Fruit fly (Drosophila melanogaster): ENCODE data around the gene Cpr97Ea.

Gene Cpr97Ea

DNA sequence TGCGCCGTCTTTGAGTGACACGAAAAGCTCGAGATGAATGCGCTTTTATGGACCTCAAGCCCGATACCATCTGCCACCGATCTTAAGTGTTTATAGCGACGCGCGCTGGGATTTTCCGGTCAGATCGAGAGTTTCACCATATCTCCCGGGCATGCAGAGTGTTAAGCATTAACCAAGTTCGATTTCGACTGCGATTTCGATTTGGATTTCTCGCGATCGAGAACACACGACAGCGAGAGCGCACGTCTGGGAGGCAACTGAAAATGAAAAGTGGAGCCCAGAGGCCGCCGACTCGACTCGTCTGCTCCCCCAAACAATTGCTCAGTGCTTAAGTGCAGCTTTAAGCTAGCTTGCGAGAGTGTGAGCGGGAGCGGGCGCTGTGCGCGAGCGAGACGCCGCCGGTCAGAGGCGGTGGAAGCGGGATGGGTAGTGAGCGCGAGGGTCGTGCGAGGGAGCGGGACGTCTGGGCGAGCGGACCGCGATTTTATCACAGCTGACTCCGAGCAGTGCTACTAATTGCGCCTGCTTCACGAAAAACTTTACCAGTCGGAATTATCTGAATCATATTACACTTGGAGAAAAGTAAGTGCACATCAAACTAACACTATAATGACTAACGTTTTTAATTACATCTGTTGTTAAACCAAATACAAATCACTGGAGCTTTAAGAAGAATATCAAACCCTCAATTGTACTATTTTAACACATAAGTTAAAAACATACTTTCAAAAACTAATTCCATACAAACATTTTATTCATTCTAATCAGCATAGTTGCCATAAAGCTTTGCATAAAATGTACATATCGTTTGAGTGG is 17.6 kb downstream of the Cpr97Ea start, which contains the start of gene spz:
Gene spz, minus strand, starts transcription at position 261 of the 816 bp plus-strand sequence.
- peak; percentile 23 for TF ChIP-seq CG17801 (GFP tag; optimal IDR thresholded peaks at IDR 0.05; ENCODE audit: partially characterized antibody)

- TF ChIP-seq CG17801 (GFP tag; optimal IDR thresholded peaks at IDR 0.05; ENCODE audit: partially characterized antibody), result no peak
Observed at dm6 chr3R:27069201-27069600, 18.4 kb downstream of the Cpr97Ea start.

- no peak for TF ChIP-seq CG17801 (GFP tag; optimal IDR thresholded peaks at IDR 0.05; ENCODE audit: partially characterized antibody)
Observed at dm6 chr3R:27067362-27067761, 20.2 kb downstream of the Cpr97Ea start.

DNA sequence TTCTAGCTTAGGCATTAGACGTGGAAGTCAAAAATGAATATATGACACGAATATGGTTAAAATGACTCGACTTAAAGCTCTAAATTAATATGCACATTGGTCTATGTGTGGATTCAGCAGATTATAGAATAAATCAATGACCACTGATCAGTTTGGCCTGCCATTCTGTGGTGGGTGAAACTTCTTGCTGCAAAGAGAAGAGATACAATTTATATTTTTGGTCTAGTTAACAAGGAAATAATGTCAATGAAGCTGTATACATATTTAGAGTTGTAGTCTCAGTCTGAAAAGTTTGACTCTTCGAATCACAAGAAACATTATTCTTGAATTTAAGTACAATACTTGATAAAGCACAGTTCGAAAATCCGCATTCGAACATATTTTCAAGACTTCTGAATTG is 22.4 kb downstream of the Cpr97Ea start, which contains the start of gene CG43935:
Gene CG43935, plus strand, starts transcription at position 301 of the 400 bp plus-strand sequence.
- TF ChIP-seq CG17801 (GFP tag; optimal IDR thresholded peaks at IDR 0.05; ENCODE audit: partially characterized antibody), result no peak

- no peak for TF ChIP-seq CG17801 (GFP tag; optimal IDR thresholded peaks at IDR 0.05; ENCODE audit: partially characterized antibody)
Observed at dm6 chr3R:27064099-27064498, 23.5 kb downstream of the Cpr97Ea start, which contains the start of gene Nep5. Gene Nep5 (minus strand): TSS chr3R:27064199.

DNA sequence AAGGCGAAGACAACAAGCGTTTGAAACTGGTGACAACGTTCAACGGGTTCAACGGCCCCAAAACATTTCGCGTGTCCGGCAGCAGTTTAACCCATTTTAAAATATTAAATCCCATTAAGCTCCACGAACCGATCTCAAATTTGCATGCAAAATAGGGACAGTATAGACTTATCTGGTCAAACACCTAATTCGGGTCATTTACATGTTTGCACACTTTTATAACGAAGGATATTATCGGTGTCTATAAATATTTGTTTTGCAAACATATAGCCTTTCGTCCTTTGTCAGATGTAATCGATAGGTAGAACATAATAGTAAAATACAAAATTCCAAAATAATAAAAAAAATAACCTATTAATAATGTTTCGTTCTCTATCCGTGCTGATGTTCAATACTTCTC is 25.7 kb downstream of the Cpr97Ea start, which contains the start of gene CG34292:
Gene CG34292, plus strand, starts transcription at position 301 of the 400 bp plus-strand sequence.
- no peak for TF ChIP-seq CG17801 (GFP tag; optimal IDR thresholded peaks at IDR 0.05; ENCODE audit: partially characterized antibody)

dm6 chr3R:27056152-27056551 is 31.4 kb downstream of the Cpr97Ea start:
- no peak for TF ChIP-seq CG17801 (GFP tag; optimal IDR thresholded peaks at IDR 0.05; ENCODE audit: partially characterized antibody)

DNA sequence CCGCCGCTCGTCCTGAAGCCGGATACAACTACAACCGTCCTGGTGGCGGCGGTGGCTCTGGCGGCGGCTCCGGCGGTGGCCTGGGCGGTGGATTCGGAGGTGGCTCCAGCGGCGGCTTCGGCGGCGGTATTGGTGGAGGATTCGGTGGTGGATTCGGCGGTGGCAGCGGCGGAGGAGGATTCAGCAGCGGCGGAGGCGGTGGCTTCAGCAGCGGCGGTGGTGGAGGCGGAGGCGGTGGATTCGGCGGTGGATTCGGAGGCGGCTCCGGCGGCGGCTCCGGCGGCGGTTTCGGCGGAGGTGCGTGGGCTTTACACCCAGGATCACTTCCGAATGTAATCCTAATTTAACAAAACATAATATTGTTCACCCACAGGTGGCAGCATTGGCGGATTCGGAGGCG is 38.0 kb downstream of the Cpr97Ea start:
- TF ChIP-seq CG17801 (GFP tag; optimal IDR thresholded peaks at IDR 0.05; ENCODE audit: partially characterized antibody), result no peak

dm6 chr3R:27048561-27049270 is 38.9 kb downstream of the Cpr97Ea start, which contains the start of gene TwdlT:
Gene TwdlT (plus strand): TSS chr3R:27049220.
- no peak for TF ChIP-seq CG17801 (GFP tag; optimal IDR thresholded peaks at IDR 0.05; ENCODE audit: partially characterized antibody)

dm6 chr3R:27040044-27040443 is 47.5 kb downstream of the Cpr97Ea start:
- no peak for TF ChIP-seq CG17801 (GFP tag; optimal IDR thresholded peaks at IDR 0.05; ENCODE audit: partially characterized antibody)

DNA sequence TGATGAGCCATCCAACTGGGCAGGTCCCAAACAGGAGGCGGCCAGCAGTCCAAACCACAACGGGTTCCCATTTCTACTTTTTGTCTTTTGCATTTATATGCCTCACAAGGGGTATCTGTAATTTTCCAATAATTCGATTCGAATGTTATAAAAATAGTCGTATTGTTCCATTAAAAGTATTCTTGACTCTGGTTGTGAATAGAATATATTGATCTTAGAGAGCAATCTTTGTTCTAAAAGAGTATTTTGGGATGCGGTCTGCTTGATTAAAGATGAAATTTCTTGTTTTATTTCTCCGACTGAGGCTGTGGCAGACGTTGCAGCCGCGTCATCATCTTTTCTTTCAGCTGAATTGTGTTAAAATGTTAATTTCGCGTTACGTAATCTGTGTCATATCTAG is 53.6 kb downstream of the Cpr97Ea start:
- no peak for TF ChIP-seq CG17801 (GFP tag; optimal IDR thresholded peaks at IDR 0.05; ENCODE audit: partially characterized antibody)

Data from ovary, adult (tissue).